Worm (Caenorhabditis elegans) whole organism, L4 larva: ENCODE results near the gene T21C12.8.

Source experiments
- D1046.2 ChIP-seq: fragments of 200-800 bp; sonication (Bioruptor generic); IDR thresholded peaks from 2 replicates; pipeline ENCODE4 v1.3.6; 2022; ENCODE audit warnings: missing genetic modification characterization, missing compliant biosample characterization
- dve-1 ChIP-seq: sonication (generic microtip); optimal IDR thresholded peaks from 2 replicates; lab custom pipeline; 2017; ENCODE audit warnings: antibody characterized with exemption, mild to moderate bottlenecking, missing genetic modification characterization, missing compliant biosample characterization; ENCODE audit not compliant: insufficient read depth
- fos-1 ChIP-seq: fragments of 150-350 bp; optimal IDR thresholded peaks from 2 replicates; lab custom pipeline; 2014; ENCODE audit warnings: missing biosample characterization, missing genetic modification characterization
- hlh-30 ChIP-seq: sonication (generic microtip); optimal IDR thresholded peaks from 2 replicates; lab custom pipeline; 2017; ENCODE audit warnings: antibody characterized with exemption, mild to moderate bottlenecking, missing genetic modification characterization, missing compliant biosample characterization; ENCODE audit not compliant: insufficient read depth
- jun-1 ChIP-seq: fragments of 150-350 bp; optimal IDR thresholded peaks from 2 replicates; lab custom pipeline; 2014; ENCODE audit warnings: missing biosample characterization, missing genetic modification reagents, missing genetic modification characterization
- lir-3 ChIP-seq: sonication (generic microtip); optimal IDR thresholded peaks from 2 replicates; lab custom pipeline; 2016; ENCODE audit warnings: mild to moderate bottlenecking, missing genetic modification characterization, missing compliant biosample characterization
- madf-9 ChIP-seq: fragments of 200-800 bp; sonication (Bioruptor generic); conservative IDR thresholded peaks from 2 replicates; pipeline ENCODE4 v1.3.6; 2022; ENCODE audit warnings: missing genetic modification reagents, missing genetic modification characterization, missing compliant biosample characterization
- nhr-76 ChIP-seq: fragments of 150-350 bp; optimal IDR thresholded peaks from 2 replicates; lab custom pipeline; 2014; ENCODE audit warnings: missing biosample characterization, missing genetic modification characterization
- pha-4 ChIP-seq, 2 experiments: fragments of 150-350 bp in 1 of 2; fragments of 200-800 bp in 1 of 2; sonication (Bioruptor generic) in 1 of 2; IDR thresholded peaks in 1 of 2; optimal IDR thresholded peaks in 1 of 2; 2 replicates each; pipeline versions ENCODE4 v1.3.6 to Lab custom; 2014 to 2022; ENCODE audit warnings: missing genetic modification characterization in 2 of 2, missing genetic modification reagents in 2 of 2, missing biosample characterization in 1 of 2, missing compliant biosample characterization in 1 of 2

ce11 chrIII:10565926-10566325 is 13.1 kb upstream of the T21C12.8 start, which contains the start of gene acdh-11:
- TF ChIP-seq dve-1 (peak; percentile 65), jun-1 (tag; lab: Kevin White, UChicago) (no peak), madf-9 (GFP tag; lab: Robert Waterston, UW) (no peak), D1046.2 (GFP tag; lab: Robert Waterston, UW) (no peak), fos-1 (tag; lab: Kevin White, UChicago) (no peak), nhr-76 (tag; lab: Kevin White, UChicago) (no peak), lir-3 (tag; lab: Kevin White, UChicago) (no peak), pha-4 (GFP tag; IDR thresholded peaks at IDR 0.05; lab: Robert Waterston, UW) (no peak), pha-4 (tag; optimal IDR thresholded peaks at IDR 0.05; lab: Kevin White, UChicago) (no peak), hlh-30 (tag; lab: Kevin White, UChicago) (peak; percentile 56)
